Fruit fly (Drosophila melanogaster): Measurements from ENCODE around the gene CG9919.

The CG9919 gene

DNA sequence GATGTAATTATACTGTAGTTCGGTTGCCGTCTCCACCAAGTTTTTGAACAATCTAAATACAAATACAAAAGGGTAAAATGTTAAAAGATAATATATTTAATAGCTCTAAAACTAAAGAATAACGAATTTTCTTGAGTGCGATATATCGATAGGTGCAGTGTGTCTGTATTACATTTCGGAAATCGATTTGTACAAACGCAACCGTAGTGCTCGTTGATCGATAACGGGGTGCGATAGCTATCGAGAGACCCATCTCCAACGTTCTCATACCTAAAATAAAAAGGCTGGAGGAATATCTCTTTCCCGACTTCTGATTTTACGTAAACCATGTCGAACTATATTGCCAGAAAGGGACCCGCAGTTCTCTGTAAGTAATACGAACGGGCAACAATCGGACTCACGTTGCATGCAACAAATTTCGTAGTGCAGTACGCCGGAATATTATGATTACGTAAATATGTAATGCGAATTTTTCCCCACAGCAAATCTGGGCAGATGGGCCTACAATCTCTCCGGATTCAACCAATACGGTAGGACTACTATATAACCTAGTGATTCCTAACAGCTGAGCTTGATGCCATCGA, 44.4 kb downstream of the CG9919 start, which contains the start of gene UQCR-14:
TSS of gene UQCR-14 (plus strand) at position 206 of the 584 bp plus-strand sequence.
- TF ChIP-seq psq (optimal IDR thresholded peaks at IDR 0.05), result no peak
- no peak for TF ChIP-seq usp (GFP tag; optimal IDR thresholded peaks at IDR 0.05)
- no peak for TF ChIP-seq Dll (optimal IDR thresholded peaks at IDR 0.05)
- no peak for TF ChIP-seq CG8478 (optimal IDR thresholded peaks at IDR 0.05)
- no peak for TF ChIP-seq EcR (GFP tag; optimal IDR thresholded peaks at IDR 0.05)
- no peak for TF ChIP-seq pan (optimal IDR thresholded peaks at IDR 0.05)

DNA sequence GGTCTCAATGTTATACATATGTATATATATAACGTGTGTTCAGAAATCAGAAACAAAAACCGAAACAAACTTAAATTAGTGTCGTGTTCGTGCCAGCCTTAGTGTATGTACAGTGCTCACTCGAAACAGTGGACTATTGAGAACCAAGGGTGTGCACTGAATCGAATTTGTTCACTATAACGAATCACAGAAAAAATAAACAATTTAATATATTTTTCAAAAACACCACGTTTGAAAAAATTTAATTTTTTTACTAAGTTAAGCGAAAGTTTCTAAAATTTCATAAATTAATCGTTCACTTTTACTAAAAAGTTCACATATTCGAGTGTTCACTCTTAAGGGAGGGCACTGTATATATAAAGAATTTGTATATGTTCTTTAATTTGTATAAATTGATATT, 45.4 kb downstream of the CG9919 start:
- no peak for TF ChIP-seq pan (optimal IDR thresholded peaks at IDR 0.05)
- no peak for TF ChIP-seq CG8478 (optimal IDR thresholded peaks at IDR 0.05)
- TF ChIP-seq usp (GFP tag; optimal IDR thresholded peaks at IDR 0.05), result no peak
- TF ChIP-seq psq (optimal IDR thresholded peaks at IDR 0.05), result no peak
- no peak for TF ChIP-seq Dll (optimal IDR thresholded peaks at IDR 0.05)
- TF ChIP-seq EcR (GFP tag; optimal IDR thresholded peaks at IDR 0.05), result no peak

DNA sequence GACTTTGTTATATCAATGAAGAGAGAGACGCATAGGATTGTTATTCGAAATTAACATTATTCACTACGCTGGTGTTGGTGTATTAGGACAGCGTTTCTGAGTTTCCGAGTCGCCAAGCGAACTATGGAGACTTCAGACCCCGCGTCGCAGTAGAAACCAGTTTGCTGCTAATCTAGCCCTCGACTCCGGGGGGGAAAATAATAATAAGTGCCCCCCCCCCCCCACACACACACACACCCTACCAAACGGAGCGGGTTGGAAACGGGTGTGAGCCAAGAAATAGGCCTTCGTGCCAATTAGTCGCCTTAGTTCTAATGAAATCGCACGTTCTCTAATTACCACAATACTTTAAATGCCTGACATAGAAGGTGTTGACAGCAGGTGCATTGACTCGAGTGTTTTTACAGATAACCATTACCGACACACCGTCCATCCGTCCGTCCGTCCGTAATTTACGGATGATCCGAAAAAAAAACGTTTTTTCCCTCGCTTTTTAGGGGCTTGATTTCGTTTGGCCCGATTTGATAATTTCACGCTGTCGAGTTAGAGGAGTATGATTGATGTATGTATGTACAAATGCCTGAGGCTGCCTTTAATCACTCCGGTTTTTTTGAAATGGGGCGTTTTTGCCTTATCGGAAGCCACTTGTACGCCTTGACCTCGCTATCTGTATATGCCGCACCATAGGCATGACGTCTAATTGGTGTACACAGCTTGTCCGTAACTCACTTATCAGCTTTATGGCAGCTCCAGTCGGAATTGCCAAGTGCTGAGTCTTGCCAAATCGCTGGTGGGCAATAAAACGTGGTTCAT, 48.6 kb downstream of the CG9919 start:
- TF ChIP-seq CG8478 (optimal IDR thresholded peaks at IDR 0.05) (no peak), usp (GFP tag; optimal IDR thresholded peaks at IDR 0.05) (no peak), psq (optimal IDR thresholded peaks at IDR 0.05) (no peak), pan (optimal IDR thresholded peaks at IDR 0.05) (no peak), Dll (optimal IDR thresholded peaks at IDR 0.05) (no peak), EcR (GFP tag; optimal IDR thresholded peaks at IDR 0.05) (no peak)

DNA sequence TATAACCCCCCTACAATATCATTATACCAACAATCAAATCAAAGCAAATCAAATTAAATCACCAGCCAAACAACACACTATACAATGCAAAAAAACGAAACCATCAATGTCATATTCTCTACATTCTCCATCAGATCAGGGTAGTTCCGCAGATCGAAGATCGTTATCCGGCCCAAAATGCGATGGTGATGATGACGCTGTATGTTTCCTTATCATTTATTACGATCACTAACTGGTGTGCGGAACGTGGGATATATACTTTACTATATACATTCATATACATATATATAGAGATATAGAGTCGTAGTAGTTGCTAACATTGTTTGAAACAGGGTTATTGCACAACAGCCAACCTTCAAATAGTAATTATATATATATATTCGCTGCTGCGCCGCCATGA, 49.3 kb downstream of the CG9919 start:
- TF ChIP-seq CG8478 (optimal IDR thresholded peaks at IDR 0.05) (no peak), Dll (optimal IDR thresholded peaks at IDR 0.05) (no peak), pan (optimal IDR thresholded peaks at IDR 0.05) (no peak)

DNA sequence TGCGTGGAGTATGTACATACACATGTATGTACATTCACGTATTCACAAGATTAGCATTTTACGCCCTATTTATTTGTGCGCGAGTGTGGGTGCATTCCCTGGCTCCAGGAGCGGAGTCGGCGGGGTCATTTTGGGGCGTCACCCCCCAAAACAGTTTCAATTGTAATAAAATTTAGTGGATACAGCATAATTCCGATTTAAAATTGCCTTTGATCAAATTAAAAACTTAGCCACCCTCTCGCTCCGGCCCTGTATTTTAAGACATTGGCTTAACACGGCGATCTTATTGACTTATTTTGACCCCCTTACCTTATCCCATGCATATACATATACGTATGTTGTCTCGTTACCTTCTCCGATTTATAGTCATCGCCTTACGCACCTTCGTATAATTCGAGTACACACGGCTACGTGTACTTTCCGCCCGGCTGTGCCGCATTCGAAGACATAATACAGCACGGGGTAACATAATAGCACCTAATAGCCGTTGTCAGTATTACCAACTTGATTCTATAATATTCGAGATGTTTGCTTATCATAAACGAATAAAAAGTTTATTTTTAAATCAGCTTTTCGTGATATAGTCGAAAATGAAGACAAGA, 51.1 kb downstream of the CG9919 start:
- TF ChIP-seq EcR (GFP tag; optimal IDR thresholded peaks at IDR 0.05) (no peak), usp (GFP tag; optimal IDR thresholded peaks at IDR 0.05) (no peak), Dll (optimal IDR thresholded peaks at IDR 0.05) (no peak), psq (optimal IDR thresholded peaks at IDR 0.05) (no peak)

DNA sequence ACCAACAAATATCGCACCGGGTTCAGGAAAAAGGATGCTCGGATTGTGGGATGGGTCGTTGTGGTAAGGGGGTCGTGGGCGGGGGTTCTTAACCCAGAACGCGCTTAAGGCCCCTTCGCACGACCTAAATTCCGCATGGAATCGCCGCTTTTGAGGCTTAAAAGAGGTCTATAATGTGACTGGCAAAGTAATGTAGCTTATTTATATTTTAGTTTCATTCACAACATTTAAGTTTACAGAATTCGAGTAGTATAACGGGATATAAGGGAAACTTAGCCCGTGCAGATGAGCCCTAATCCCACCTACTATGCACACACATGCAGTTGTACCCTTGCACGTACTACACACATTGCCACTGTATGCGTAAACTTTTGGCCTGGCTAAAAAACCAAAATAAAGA, 51.8 kb downstream of the CG9919 start:
- no peak for TF ChIP-seq pan (optimal IDR thresholded peaks at IDR 0.05)
- no peak for TF ChIP-seq psq (optimal IDR thresholded peaks at IDR 0.05)
- no peak for TF ChIP-seq EcR (GFP tag; optimal IDR thresholded peaks at IDR 0.05)
- TF ChIP-seq usp (GFP tag; optimal IDR thresholded peaks at IDR 0.05), result no peak
- no peak for TF ChIP-seq CG8478 (optimal IDR thresholded peaks at IDR 0.05)
- TF ChIP-seq Dll (optimal IDR thresholded peaks at IDR 0.05), result no peak

Measured in whole organism.